Fruit fly (Drosophila melanogaster): ENCODE measurements around the gene CG9948.

DNA sequence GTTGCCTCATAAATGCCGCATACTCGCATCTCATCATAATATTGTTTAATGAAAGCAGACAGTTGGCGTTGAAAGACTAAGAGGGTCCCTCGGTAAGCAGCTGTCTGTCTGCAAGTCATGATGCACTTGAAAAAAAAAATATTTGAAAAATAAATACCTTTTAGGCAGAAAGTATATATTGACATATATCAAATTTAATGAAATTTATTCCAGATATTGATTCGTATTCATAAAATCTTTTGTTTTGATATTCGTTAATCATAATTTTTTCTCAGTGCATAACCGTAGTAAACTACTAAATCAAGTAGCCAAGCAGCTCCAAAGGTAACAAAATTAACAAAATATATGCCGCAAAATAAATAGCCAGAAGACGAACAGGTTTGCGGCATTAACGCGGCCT, 46.1 kb downstream of the CG9948 start:
- no peak for TF ChIP-seq CG8478 (optimal IDR thresholded peaks at IDR 0.05)
- no peak for TF ChIP-seq CTCF (optimal IDR thresholded peaks at IDR 0.05)

Data from S2 (cell line).